Worm (Caenorhabditis elegans) whole organism, L4 larva: ENCODE data around the gene glr-8.
A peak's percentile ranks its signal among the peaks of the same experiment; 100 is the strongest.

Experiments used
- dve-1 ChIP-seq: sonication (generic microtip); optimal IDR thresholded peaks from 2 replicates; lab custom pipeline; 2017; ENCODE audit warnings: antibody characterized with exemption, mild to moderate bottlenecking, missing genetic modification characterization, missing compliant biosample characterization; ENCODE audit not compliant: insufficient read depth
- madf-5 ChIP-seq, 2 experiments: fragments of 200-800 bp; sonication (Bioruptor generic); IDR thresholded peaks; 2 replicates each; pipeline ENCODE4 v1.3.6; 2022; ENCODE audit warnings: missing compliant biosample characterization in 2 of 2, missing genetic modification characterization in 2 of 2
- php-3 ChIP-seq: fragments of 200-800 bp; sonication (Bioruptor generic); IDR thresholded peaks from 2 replicates; pipeline ENCODE4 v1.3.6; 2022; ENCODE audit warnings: missing genetic modification reagents, missing genetic modification characterization, missing compliant biosample characterization
- unc-62 ChIP-seq, 3 experiments: fragments of 150-350 bp in 1 of 3; sonication (generic microtip); optimal IDR thresholded peaks in 2 of 3; peaks in 1 of 3; 1 replicate in 1 of 3; 2 replicates in 2 of 3; lab custom pipeline; 2014 to 2017; ENCODE audit warnings: missing biosample characterization in 3 of 3, missing genetic modification characterization in 3 of 3, missing genetic modification reagents in 3 of 3, missing genotype in 1 of 3

ce11 chrX:6514466-6514865 is 8.7 kb downstream of the glr-8 start:
- TF ChIP-seq dve-1: peak; percentile 74
- TF ChIP-seq madf-5 (GFP tag; IDR thresholded peaks at IDR 0.05; lab: Robert Waterston, UW): no peak
- TF ChIP-seq php-3: no peak
- TF ChIP-seq unc-62 (GFP tag; optimal IDR thresholded peaks at IDR 0.05 in 1 of 2; lab: Kevin White, UChicago): no peak
- TF ChIP-seq unc-62 (tag; optimal IDR thresholded peaks at IDR 0.05; lab: Kevin White, UChicago): no peak
